Fruit fly (Drosophila melanogaster): ENCODE measurements around the gene mbf1.
A peak's percentile ranks its signal among the peaks of the same experiment; 100 is the strongest.

The mbf1 gene

dm6 chr3L:16587994-16588622 lies 13.9 kb downstream of the mbf1 start (continued):
- TF ChIP-seq Sox100B (GFP tag; optimal IDR thresholded peaks at IDR 0.05) (no peak), CG10462 (GFP tag; optimal IDR thresholded peaks at IDR 0.05) (no peak), trem (tag; optimal IDR thresholded peaks at IDR 0.05) (peak; percentile 72), CG4404 (GFP tag; IDR thresholded peaks at IDR 0.05) (no peak), pzg (GFP tag; optimal IDR thresholded peaks at IDR 0.05) (peak; percentile 92), ind (GFP tag; optimal IDR thresholded peaks at IDR 0.05) (peak; percentile 41), Blimp-1 (GFP tag; optimal IDR thresholded peaks at IDR 0.05) (no peak), lmd (GFP tag; IDR thresholded peaks at IDR 0.05) (peak; percentile 55; the same call in 1 of the 2 replicates), tgo (GFP tag; IDR thresholded peaks at IDR 0.05) (peak; percentile 28; the same call in 1 of the 3 replicates), CrebB (tag; optimal IDR thresholded peaks at IDR 0.05) (no peak), D19A (tag; optimal IDR thresholded peaks at IDR 0.05) (no peak), CG31388 (GFP tag; optimal IDR thresholded peaks at IDR 0.05) (no peak), Dref (GFP tag; IDR thresholded peaks at IDR 0.05) (peak; percentile 52), insv (GFP tag; optimal IDR thresholded peaks at IDR 0.05) (peak in 1 of 2 experiments; percentile 6), btn (GFP tag; optimal IDR thresholded peaks at IDR 0.05) (peak; percentile 5), Stat92E (GFP tag; optimal IDR thresholded peaks at IDR 0.05) (no peak), CG6254 (GFP tag; optimal IDR thresholded peaks at IDR 0.05) (no peak), fru (optimal IDR thresholded peaks at IDR 0.05) (no peak), HmgZ (tag; optimal IDR thresholded peaks at IDR 0.05) (peak; percentile 83), NK7.1 (GFP tag; optimal IDR thresholded peaks at IDR 0.05) (no peak), vnd (GFP tag; IDR thresholded peaks at IDR 0.05; ENCODE audit: partially characterized antibody) (peak; percentile 93), CG7786 (GFP tag; optimal IDR thresholded peaks at IDR 0.05) (peak; percentile 67), MESR4 (GFP tag; optimal IDR thresholded peaks at IDR 0.05) (no peak), CG2712 (tag; optimal IDR thresholded peaks at IDR 0.05) (peak; percentile 66), sens-2 (GFP tag; IDR thresholded peaks at IDR 0.05) (no peak), lola (GFP tag; optimal IDR thresholded peaks at IDR 0.05) (peak in 1 of 3 experiments; percentile 21), CG6813 (GFP tag; optimal IDR thresholded peaks at IDR 0.05) (no peak), ewg (GFP tag; optimal IDR thresholded peaks at IDR 0.05) (peak; percentile 68), CG12299 (tag; optimal IDR thresholded peaks at IDR 0.05) (peak; percentile 41), CG17802 (tag; optimal IDR thresholded peaks at IDR 0.05) (peak; percentile 64), grau (tag; optimal IDR thresholded peaks at IDR 0.05) (peak; percentile 63), ssp (GFP tag; IDR thresholded peaks at IDR 0.05) (peak; percentile 44; the same call in 1 of the 2 replicates), CG17385 (GFP tag; optimal IDR thresholded peaks at IDR 0.05) (peak; percentile 24), Med (GFP tag) (peak; percentile 95), her (GFP tag; optimal IDR thresholded peaks at IDR 0.05) (no peak), ERR (GFP tag; optimal IDR thresholded peaks at IDR 0.05) (no peak), trh (GFP tag; optimal IDR thresholded peaks at IDR 0.05) (peak; percentile 25), CG10654 (GFP tag; optimal IDR thresholded peaks at IDR 0.05) (peak; percentile 36), CG5245 (GFP tag; optimal IDR thresholded peaks at IDR 0.05) (peak; percentile 37), CG9609 (GFP tag; optimal IDR thresholded peaks at IDR 0.05) (peak; percentile 62), dmrt11E (tag; optimal IDR thresholded peaks at IDR 0.05) (peak; percentile 37), az2 (GFP tag; optimal IDR thresholded peaks at IDR 0.05) (peak; percentile 35), eve (GFP tag; optimal IDR thresholded peaks at IDR 0.05) (no peak), nmo (GFP tag; optimal IDR thresholded peaks at IDR 0.05) (peak; percentile 83), Jarid2 (GFP tag; optimal IDR thresholded peaks at IDR 0.05) (no peak), CG17568 (GFP tag; optimal IDR thresholded peaks at IDR 0.05) (no peak), CG9817 (tag; optimal IDR thresholded peaks at IDR 0.05) (peak; percentile 34), tll (GFP tag; optimal IDR thresholded peaks at IDR 0.05) (peak; percentile 50 to 99)

All from whole organism, embryonic.